Worm (Caenorhabditis elegans): Measurements from ENCODE around the gene dhcr-24.
A peak's percentile ranks its signal among the peaks of the same experiment; 100 is the strongest.

The dhcr-24 gene

ce11 chrX:2590777-2591176 is 26.8 kb upstream of the dhcr-24 start:
- no peak for TF ChIP-seq sea-1 (GFP tag; conservative IDR thresholded peaks at IDR 0.05)
- no peak for TF ChIP-seq hmbx-1 (tag; optimal IDR thresholded peaks at IDR 0.05)
- TF ChIP-seq ceh-36 (tag; optimal IDR thresholded peaks at IDR 0.05), result no peak
- no peak for TF ChIP-seq tbx-37 (GFP tag; conservative IDR thresholded peaks at IDR 0.05)
- no peak for TF ChIP-seq F13C5.2 (tag; optimal IDR thresholded peaks at IDR 0.05)
- TF ChIP-seq flt-1 (GFP tag; IDR thresholded peaks at IDR 0.05), result no peak
- no peak for TF ChIP-seq hnd-1 (tag; optimal IDR thresholded peaks at IDR 0.05)
- TF ChIP-seq ama-1 (optimal IDR thresholded peaks at IDR 0.05), result no peak
- TF ChIP-seq pes-1 (GFP tag; IDR thresholded peaks at IDR 0.05), result no peak
- TF ChIP-seq tbx-11 (GFP tag; IDR thresholded peaks at IDR 0.05), result no peak
- no peak for TF ChIP-seq hmg-4 (GFP tag; optimal IDR thresholded peaks at IDR 0.05)
- no peak for TF ChIP-seq aly-1 (tag; optimal IDR thresholded peaks at IDR 0.05)
- TF ChIP-seq ceh-13 (GFP tag; optimal IDR thresholded peaks at IDR 0.05), result no peak
- TF ChIP-seq ets-7 (tag; optimal IDR thresholded peaks at IDR 0.05), result no peak
- no peak for TF ChIP-seq scrt-1 (GFP tag; IDR thresholded peaks at IDR 0.05)
- TF ChIP-seq B0310.2 (tag; optimal IDR thresholded peaks at IDR 0.05), result no peak
- no peak for TF ChIP-seq tra-4 (tag; optimal IDR thresholded peaks at IDR 0.05)

ce11 chrX:2590023-2590422 is 26.1 kb upstream of the dhcr-24 start:
- no peak for TF ChIP-seq aly-1 (tag; optimal IDR thresholded peaks at IDR 0.05)
- no peak for TF ChIP-seq scrt-1 (GFP tag; IDR thresholded peaks at IDR 0.05)
- no peak for TF ChIP-seq pes-1 (GFP tag; IDR thresholded peaks at IDR 0.05)
- TF ChIP-seq sea-1 (GFP tag; conservative IDR thresholded peaks at IDR 0.05), result no peak
- no peak for TF ChIP-seq tbx-37 (GFP tag; conservative IDR thresholded peaks at IDR 0.05)
- no peak for TF ChIP-seq F13C5.2 (tag; optimal IDR thresholded peaks at IDR 0.05)
- TF ChIP-seq tra-4 (tag; optimal IDR thresholded peaks at IDR 0.05), result no peak
- no peak for TF ChIP-seq ceh-36 (tag; optimal IDR thresholded peaks at IDR 0.05)
- no peak for TF ChIP-seq hmbx-1 (tag; optimal IDR thresholded peaks at IDR 0.05)
- TF ChIP-seq flt-1 (GFP tag; IDR thresholded peaks at IDR 0.05), result no peak
- no peak for TF ChIP-seq hnd-1 (tag; optimal IDR thresholded peaks at IDR 0.05)
- no peak for TF ChIP-seq ets-7 (tag; optimal IDR thresholded peaks at IDR 0.05)
- no peak for TF ChIP-seq ama-1 (optimal IDR thresholded peaks at IDR 0.05)
- TF ChIP-seq B0310.2 (tag; optimal IDR thresholded peaks at IDR 0.05), result no peak
- no peak for TF ChIP-seq hmg-4 (GFP tag; optimal IDR thresholded peaks at IDR 0.05)
- TF ChIP-seq ceh-13 (GFP tag; optimal IDR thresholded peaks at IDR 0.05), result no peak
- TF ChIP-seq tbx-11 (GFP tag; IDR thresholded peaks at IDR 0.05), result no peak

ce11 chrX:2588012-2588411 is 24.1 kb upstream of the dhcr-24 start:
- TF ChIP-seq hmg-4 (GFP tag; optimal IDR thresholded peaks at IDR 0.05) (no peak), pes-1 (GFP tag; IDR thresholded peaks at IDR 0.05) (no peak), ets-7 (tag; optimal IDR thresholded peaks at IDR 0.05) (no peak), hnd-1 (tag; optimal IDR thresholded peaks at IDR 0.05) (no peak), ceh-13 (GFP tag; optimal IDR thresholded peaks at IDR 0.05) (no peak), flt-1 (GFP tag; IDR thresholded peaks at IDR 0.05) (no peak), tra-4 (tag; optimal IDR thresholded peaks at IDR 0.05) (no peak), tbx-37 (GFP tag; conservative IDR thresholded peaks at IDR 0.05) (no peak), scrt-1 (GFP tag; IDR thresholded peaks at IDR 0.05) (no peak), ceh-36 (tag; optimal IDR thresholded peaks at IDR 0.05) (no peak), tbx-11 (GFP tag; IDR thresholded peaks at IDR 0.05) (no peak), hmbx-1 (tag; optimal IDR thresholded peaks at IDR 0.05) (no peak), F13C5.2 (tag; optimal IDR thresholded peaks at IDR 0.05) (no peak), sea-1 (GFP tag; conservative IDR thresholded peaks at IDR 0.05) (no peak), ama-1 (optimal IDR thresholded peaks at IDR 0.05) (no peak)

DNA sequence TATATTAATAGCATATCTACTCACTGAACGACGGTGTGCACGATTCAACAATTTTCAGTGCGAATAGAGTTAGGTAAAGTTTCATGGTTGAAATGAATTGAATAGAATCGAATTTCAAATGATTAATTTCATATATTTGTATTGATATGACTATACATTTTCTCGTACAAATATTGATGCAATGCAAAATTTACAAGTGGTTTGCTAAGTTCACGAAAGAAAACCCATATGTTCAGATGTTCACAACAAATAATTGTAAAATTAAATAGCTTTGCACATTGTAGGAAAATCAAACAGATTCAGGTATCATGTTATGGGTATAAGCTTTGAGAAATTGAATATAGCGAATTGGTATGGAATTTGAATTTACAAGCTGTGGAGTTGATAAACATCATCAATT is 21.7 kb upstream of the dhcr-24 start, which contains the start of gene H01M10.2:
Gene H01M10.2, minus strand, starts transcription at position 101 of the 400 bp plus-strand sequence.
- TF ChIP-seq sea-1 (GFP tag; conservative IDR thresholded peaks at IDR 0.05), result no peak

- TF ChIP-seq scrt-1 (GFP tag; IDR thresholded peaks at IDR 0.05), result no peak
- no peak for TF ChIP-seq ama-1 (optimal IDR thresholded peaks at IDR 0.05)
- no peak for TF ChIP-seq pes-1 (GFP tag; IDR thresholded peaks at IDR 0.05)
- peak; percentile 87 for TF ChIP-seq hmg-4 (GFP tag; optimal IDR thresholded peaks at IDR 0.05)
- no peak for TF ChIP-seq flt-1 (GFP tag; IDR thresholded peaks at IDR 0.05)
- no peak for TF ChIP-seq tra-4 (tag; optimal IDR thresholded peaks at IDR 0.05)
- 0 out of 2 replicates have a peak, but pooled peaks have one; percentile 31 for TF ChIP-seq sea-1 (GFP tag; conservative IDR thresholded peaks at IDR 0.05)
- no peak for TF ChIP-seq ceh-13 (GFP tag; optimal IDR thresholded peaks at IDR 0.05)
- TF ChIP-seq aly-1 (tag; optimal IDR thresholded peaks at IDR 0.05), result no peak
These were observed 19.3 kb upstream of the dhcr-24 start for ce11 chrX:2583135-2583683.

ce11 chrX:2581828-2582589 is 18.1 kb upstream of the dhcr-24 start:
- TF ChIP-seq F13C5.2 (tag; optimal IDR thresholded peaks at IDR 0.05) (no peak), aly-1 (tag; optimal IDR thresholded peaks at IDR 0.05) (no peak), ceh-13 (GFP tag; optimal IDR thresholded peaks at IDR 0.05) (no peak)

DNA sequence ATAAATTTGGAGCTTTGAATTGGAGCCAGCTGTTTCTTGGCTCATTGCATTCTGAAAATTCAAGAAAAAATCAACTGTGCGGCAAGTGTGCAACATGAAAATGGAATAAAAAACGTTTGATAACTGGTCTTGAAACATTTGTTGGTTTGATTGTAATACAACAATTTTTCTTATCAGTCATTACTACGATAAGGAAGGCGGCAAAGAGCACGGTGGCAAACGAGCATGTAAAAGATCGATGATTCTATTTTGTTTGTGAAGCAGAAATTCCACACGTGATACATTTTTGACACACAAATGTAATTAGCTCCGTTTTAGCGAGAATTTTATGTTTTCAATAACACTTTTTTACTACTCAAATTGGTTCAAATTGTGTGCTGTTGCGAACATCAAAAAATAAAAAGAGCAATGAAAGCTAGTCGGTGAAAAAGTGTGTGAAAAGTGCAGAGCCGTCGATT is 16.6 kb upstream of the dhcr-24 start, which contains the start of gene H01M10.1:
Gene H01M10.1, minus strand, starts transcription at position 51 of the 458 bp plus-strand sequence.
- TF ChIP-seq tra-4 (tag; optimal IDR thresholded peaks at IDR 0.05) (no peak), ama-1 (optimal IDR thresholded peaks at IDR 0.05) (no peak), pes-1 (GFP tag; IDR thresholded peaks at IDR 0.05) (no peak), scrt-1 (GFP tag; IDR thresholded peaks at IDR 0.05) (no peak), flt-1 (GFP tag; IDR thresholded peaks at IDR 0.05) (no peak)
